Worm (Caenorhabditis elegans): ENCODE results near the gene ZK930.6.
A peak's percentile ranks its signal among the peaks of the same experiment; 100 is the strongest.

Gene ZK930.6

DNA sequence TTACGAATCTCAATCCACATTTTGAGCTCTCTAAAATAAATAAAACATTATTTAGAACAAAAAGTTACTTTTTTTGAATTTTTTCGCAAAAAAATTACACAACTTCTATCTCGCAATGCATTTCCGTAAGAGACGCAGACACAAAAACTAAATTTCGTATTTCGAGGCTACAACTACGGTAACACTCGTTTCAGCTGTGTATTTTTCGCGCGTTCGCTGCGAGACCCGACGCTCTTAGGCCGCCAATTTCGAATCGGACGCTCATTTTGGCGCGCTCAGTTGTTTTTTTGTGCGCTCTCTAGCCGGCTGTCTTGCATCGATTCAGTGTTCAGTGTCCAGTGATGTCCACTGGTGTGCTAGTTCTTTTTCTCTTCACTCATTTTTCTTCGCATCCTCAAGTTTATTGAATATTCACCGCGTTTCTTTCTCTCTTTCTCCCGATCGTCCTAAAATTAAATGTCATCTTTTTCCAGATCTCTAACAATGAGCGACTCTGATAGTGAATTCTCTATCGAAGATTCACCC, 9.0 kb upstream of the ZK930.6 start, which contains the start of the genes npp-3 and top-2 (continued):
- TF ChIP-seq ztf-11 (tag; optimal IDR thresholded peaks at IDR 0.05) (no peak), ztf-4 (tag; optimal IDR thresholded peaks at IDR 0.05) (peak; percentile 41), nhr-25 (tag; optimal IDR thresholded peaks at IDR 0.05) (peak; percentile 97), hmg-11 (tag; optimal IDR thresholded peaks at IDR 0.05) (peak; percentile 89), R02D3.7 (tag; optimal IDR thresholded peaks at IDR 0.05) (peak; percentile 93)

ce11 chrII:11879784-11880183, 4.0 kb upstream of the ZK930.6 start:
- no peak for TF ChIP-seq mdl-1 (tag; optimal IDR thresholded peaks at IDR 0.05)
- no peak for TF ChIP-seq lin-39 (tag; optimal IDR thresholded peaks at IDR 0.05)
- no peak for TF ChIP-seq nhr-12 (tag; optimal IDR thresholded peaks at IDR 0.05)
- TF ChIP-seq pqm-1 (tag; optimal IDR thresholded peaks at IDR 0.05) = no peak
- no peak for TF ChIP-seq fkh-10 (GFP tag; optimal IDR thresholded peaks at IDR 0.05)
- no peak for TF ChIP-seq fos-1 (tag; optimal IDR thresholded peaks at IDR 0.05)
- TF ChIP-seq pha-4 (tag; optimal IDR thresholded peaks at IDR 0.05) = no peak
- no peak for TF ChIP-seq ceh-9 (tag; optimal IDR thresholded peaks at IDR 0.05)
- no peak for TF ChIP-seq nhr-11 (tag; optimal IDR thresholded peaks at IDR 0.05)
- no peak for TF ChIP-seq ceh-82 (tag; optimal IDR thresholded peaks at IDR 0.05)
- TF ChIP-seq unc-62 (GFP tag; optimal IDR thresholded peaks at IDR 0.05) = no peak
- TF ChIP-seq daf-12 (tag; optimal IDR thresholded peaks at IDR 0.05) = no peak
- TF ChIP-seq sea-2 (GFP tag; optimal IDR thresholded peaks at IDR 0.05) = no peak
- TF ChIP-seq elt-3 (tag; optimal IDR thresholded peaks at IDR 0.05) = no peak
- TF ChIP-seq ama-1 (optimal IDR thresholded peaks at IDR 0.05) = no peak
- no peak for TF ChIP-seq hmg-11 (tag; optimal IDR thresholded peaks at IDR 0.05)
- TF ChIP-seq nhr-25 (tag; optimal IDR thresholded peaks at IDR 0.05) = no peak
- no peak for TF ChIP-seq mml-1 (tag; optimal IDR thresholded peaks at IDR 0.05)

DNA sequence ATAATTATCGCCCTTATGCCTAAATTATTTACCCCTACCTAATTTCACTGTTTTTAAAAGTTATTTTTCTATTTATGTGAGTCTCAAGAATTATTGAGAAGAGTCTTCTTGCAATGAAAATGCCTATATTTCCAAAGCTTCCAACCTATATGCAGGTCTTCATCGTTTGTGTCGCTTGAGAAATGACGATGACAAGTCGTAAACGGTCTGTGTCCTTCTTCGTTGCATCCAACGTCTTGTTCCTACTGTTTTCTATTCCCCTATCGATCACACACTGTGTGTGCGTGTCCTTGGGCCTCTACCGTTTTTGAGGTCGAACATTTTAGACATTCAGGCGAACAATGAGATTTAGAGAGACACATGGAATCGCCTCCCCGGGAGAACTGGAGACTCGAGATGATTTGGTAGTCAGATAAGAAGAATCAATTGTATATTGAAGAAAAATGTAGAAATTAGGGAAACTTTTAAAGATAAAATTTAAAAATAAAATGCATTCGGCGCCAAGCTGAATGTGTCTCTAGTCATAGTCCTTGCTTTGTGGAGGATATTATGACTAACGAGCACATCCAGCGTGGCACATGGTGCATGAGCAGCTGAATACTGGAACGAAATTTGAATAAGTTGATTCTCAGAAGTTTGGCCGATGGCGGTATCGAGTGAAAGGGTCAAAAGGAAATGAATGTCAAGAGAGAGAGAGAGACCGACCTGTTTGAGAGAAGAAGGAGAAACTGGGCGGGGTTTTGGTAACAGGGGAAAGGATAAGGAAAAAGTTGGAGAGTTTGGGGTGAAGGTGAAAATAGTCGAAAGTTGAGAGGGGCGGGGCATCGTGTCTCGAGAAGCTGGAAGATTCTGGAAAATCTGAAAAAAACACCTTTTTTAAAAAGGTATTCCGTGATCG, 3.0 kb upstream of the ZK930.6 start:
- TF ChIP-seq fkh-2 (tag; optimal IDR thresholded peaks at IDR 0.05) (no peak), ama-1 (optimal IDR thresholded peaks at IDR 0.05) (peak; percentile 34), aly-2 (tag; optimal IDR thresholded peaks at IDR 0.05) (peak; percentile 56), nhr-25 (tag; optimal IDR thresholded peaks at IDR 0.05) (peak; percentile 86), nhr-23 (tag; optimal IDR thresholded peaks at IDR 0.05) (peak; percentile 33)

DNA sequence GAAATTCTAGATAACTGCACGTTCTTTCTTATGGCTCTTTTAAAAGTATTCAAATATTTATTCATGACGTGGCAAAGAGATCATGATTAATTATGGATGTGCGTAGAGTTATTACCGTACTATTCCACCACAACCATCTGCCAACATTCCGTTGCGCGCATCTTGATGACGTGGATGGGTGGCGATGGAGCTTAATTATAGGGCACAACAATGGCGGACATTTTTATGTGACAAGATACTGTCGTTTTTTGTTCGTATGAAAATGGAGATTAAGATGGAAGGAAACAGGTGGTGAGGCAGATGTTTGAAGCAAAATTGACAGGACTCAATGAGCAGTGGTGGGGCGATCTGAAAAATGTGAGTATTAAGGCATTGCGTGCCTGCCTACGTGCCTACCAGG, 4.0 kb downstream of the ZK930.6 start:
- no peak for TF ChIP-seq lsy-12 (tag; optimal IDR thresholded peaks at IDR 0.05)
- TF ChIP-seq nhr-28 (tag; optimal IDR thresholded peaks at IDR 0.05) = no peak
- no peak for TF ChIP-seq daf-12 (tag; optimal IDR thresholded peaks at IDR 0.05)
- TF ChIP-seq jun-1 (tag; optimal IDR thresholded peaks at IDR 0.05) = no peak
- no peak for TF ChIP-seq nfya-1 (tag; optimal IDR thresholded peaks at IDR 0.05; ENCODE audit: insufficient read depth)
- no peak for TF ChIP-seq skn-1 (tag; optimal IDR thresholded peaks at IDR 0.05)
- no peak for TF ChIP-seq ztf-4 (tag; optimal IDR thresholded peaks at IDR 0.05)
- no peak for TF ChIP-seq sea-2 (GFP tag; optimal IDR thresholded peaks at IDR 0.05)
- no peak for TF ChIP-seq R02D3.7 (tag; optimal IDR thresholded peaks at IDR 0.05)
- TF ChIP-seq ztf-11 (tag; optimal IDR thresholded peaks at IDR 0.05) = no peak
- TF ChIP-seq nhr-23 (tag; optimal IDR thresholded peaks at IDR 0.05) = no peak
- no peak for TF ChIP-seq egl-5 (tag; optimal IDR thresholded peaks at IDR 0.05)
- no peak for TF ChIP-seq ceh-16 (tag; optimal IDR thresholded peaks at IDR 0.05)
- no peak for TF ChIP-seq elt-3 (tag; optimal IDR thresholded peaks at IDR 0.05)
- no peak for TF ChIP-seq pqm-1 (tag; optimal IDR thresholded peaks at IDR 0.05)
- no peak for TF ChIP-seq nhr-11 (tag; optimal IDR thresholded peaks at IDR 0.05)

DNA sequence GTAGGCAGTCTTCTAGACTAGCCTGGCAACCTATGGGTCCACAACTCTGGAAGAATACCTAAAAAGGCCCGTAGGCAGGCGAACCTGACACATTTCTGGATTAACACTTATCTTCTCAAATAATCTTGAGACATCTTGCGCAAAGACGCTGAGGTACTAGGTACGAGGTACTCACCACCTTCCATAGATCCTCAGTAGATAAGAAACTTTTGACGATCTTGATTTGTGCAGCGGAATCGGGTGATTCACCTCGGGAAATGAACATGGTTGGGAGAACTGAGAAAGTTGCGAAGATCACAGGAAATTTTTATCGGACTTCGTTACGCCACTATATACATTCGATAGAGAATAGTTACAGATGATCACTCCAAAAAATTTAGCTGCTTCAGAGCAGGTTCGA, 4.4 kb downstream of the ZK930.6 start:
- TF ChIP-seq elt-1 (tag; optimal IDR thresholded peaks at IDR 0.05) = peak; percentile 82
- no peak for TF ChIP-seq hmg-11 (tag; optimal IDR thresholded peaks at IDR 0.05)
- TF ChIP-seq fos-1 (tag; optimal IDR thresholded peaks at IDR 0.05) = no peak
